Fruit fly (Drosophila melanogaster): Measurements from ENCODE around the gene rump.

The rump gene

DNA sequence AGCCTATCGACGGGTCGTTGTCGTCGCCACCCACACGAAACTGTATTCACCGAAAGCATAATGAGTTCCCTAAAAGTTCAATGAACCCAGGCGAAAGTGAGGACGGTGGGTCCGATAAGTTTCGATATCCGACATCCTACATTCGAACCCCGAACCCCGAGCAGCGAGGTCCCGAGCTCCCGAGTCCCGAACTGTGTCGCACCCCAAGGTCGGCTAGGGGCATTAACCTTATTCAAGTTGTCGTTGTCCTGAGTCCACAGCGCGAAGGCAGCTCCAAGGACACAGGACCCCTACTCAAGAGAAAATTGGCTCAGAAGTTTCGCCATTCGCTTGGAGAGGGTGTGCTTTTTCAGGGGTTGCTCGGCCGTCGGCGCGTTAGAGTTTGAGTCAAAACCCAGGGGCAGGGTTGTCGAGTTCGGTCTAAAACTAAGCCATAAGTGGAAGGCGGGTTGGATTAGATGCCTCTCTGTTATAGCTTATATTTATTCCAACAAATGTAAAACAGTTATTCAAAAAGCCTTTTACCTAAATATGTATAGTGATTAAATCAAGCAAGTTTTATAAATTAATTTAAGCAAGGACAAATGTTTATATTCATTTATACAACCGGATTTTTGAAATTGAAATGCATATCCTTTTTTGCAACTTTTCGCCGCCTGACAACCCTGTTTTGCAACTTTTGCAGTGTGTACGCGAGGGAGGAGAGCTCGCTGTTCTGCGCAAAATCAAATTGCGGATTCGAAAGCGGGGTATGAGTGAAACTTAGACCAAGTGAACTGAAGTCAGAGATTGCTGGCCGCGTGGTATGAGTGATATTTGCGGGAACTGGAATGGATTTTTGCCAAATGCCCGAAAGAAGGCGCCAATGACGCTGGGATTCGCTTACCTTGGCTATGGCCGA is 50.5 kb downstream of the rump start (continued):
- TF ChIP-seq bigmax (GFP tag; optimal IDR thresholded peaks at IDR 0.05) = no peak
- TF ChIP-seq zf30C (GFP tag; optimal IDR thresholded peaks at IDR 0.05) = no peak
- no peak for TF ChIP-seq Stat92E (GFP tag; optimal IDR thresholded peaks at IDR 0.05)
- peak; percentile 56 for TF ChIP-seq nmo (GFP tag; optimal IDR thresholded peaks at IDR 0.05)
- peak; percentile 23 for TF ChIP-seq CG2116 (GFP tag; optimal IDR thresholded peaks at IDR 0.05)
- TF ChIP-seq Six4 (GFP tag; optimal IDR thresholded peaks at IDR 0.05) = no peak
- TF ChIP-seq so (GFP tag; IDR thresholded peaks at IDR 0.05) = peak; percentile 29; the same call in 1 of the 3 replicates
- TF ChIP-seq bbx (GFP tag; IDR thresholded peaks at IDR 0.05; ENCODE audit: partially characterized antibody) = no peak
- no peak for TF ChIP-seq fd102C (GFP tag; optimal IDR thresholded peaks at IDR 0.05)
- no peak for TF ChIP-seq Neu2 (GFP tag; optimal IDR thresholded peaks at IDR 0.05; ENCODE audit: borderline replicate concordance)
- TF ChIP-seq CG3838 (GFP tag; optimal IDR thresholded peaks at IDR 0.05) = no peak
- TF ChIP-seq hbn (GFP tag; IDR thresholded peaks at IDR 0.05; ENCODE audit: partially characterized antibody) = no peak
- TF ChIP-seq CG3281 (GFP tag; optimal IDR thresholded peaks at IDR 0.05) = peak; percentile 86
- 0 out of 2 replicates have a peak, but pooled peaks have one; percentile 28 for TF ChIP-seq wdn (GFP tag; IDR thresholded peaks at IDR 0.05)
- 0 out of 3 replicates have a peak, but pooled peaks have one; percentile 5 for TF ChIP-seq Optix (GFP tag; IDR thresholded peaks at IDR 0.05)
- TF ChIP-seq YL-1 (GFP tag; optimal IDR thresholded peaks at IDR 0.05) = no peak
- TF ChIP-seq wek (GFP tag; optimal IDR thresholded peaks at IDR 0.05) = no peak
- peak; percentile 76 for TF ChIP-seq CG15514 (GFP tag; optimal IDR thresholded peaks at IDR 0.05)
- TF ChIP-seq psq (GFP tag; optimal IDR thresholded peaks at IDR 0.05) = no peak
- TF ChIP-seq CG1832 (GFP tag; optimal IDR thresholded peaks at IDR 0.05) = no peak
- TF ChIP-seq Sin3A (optimal IDR thresholded peaks at IDR 0.05) = no peak
- no peak for TF ChIP-seq aop (GFP tag; IDR thresholded peaks at IDR 0.05)
- TF ChIP-seq CG6272 (GFP tag; IDR thresholded peaks at IDR 0.05) = no peak
- no peak for TF ChIP-seq pzg (GFP tag; optimal IDR thresholded peaks at IDR 0.05)
- peak; percentile 50 for TF ChIP-seq run (tag; optimal IDR thresholded peaks at IDR 0.05)
- TF ChIP-seq Mes4 (GFP tag; optimal IDR thresholded peaks at IDR 0.05) = no peak
- TF ChIP-seq Elba2 (GFP tag; optimal IDR thresholded peaks at IDR 0.05) = no peak
- no peak for TF ChIP-seq dmrt11E (tag; optimal IDR thresholded peaks at IDR 0.05)
- TF ChIP-seq CG11398 (GFP tag; optimal IDR thresholded peaks at IDR 0.05) = no peak
- TF ChIP-seq CG7745 (tag; optimal IDR thresholded peaks at IDR 0.05) = no peak
- TF ChIP-seq CG13123 (GFP tag; optimal IDR thresholded peaks at IDR 0.05) = no peak
- no peak for TF ChIP-seq Rx (GFP tag; IDR thresholded peaks at IDR 0.05)
- no peak for TF ChIP-seq crol (GFP tag; IDR thresholded peaks at IDR 0.05)
- no peak for TF ChIP-seq Max (GFP tag; optimal IDR thresholded peaks at IDR 0.05)
- TF ChIP-seq CG16779 (GFP tag; IDR thresholded peaks at IDR 0.05) = no peak
- TF ChIP-seq zfh1 (GFP tag; IDR thresholded peaks at IDR 0.05) = no peak
- TF ChIP-seq gem (tag; optimal IDR thresholded peaks at IDR 0.05) = peak; percentile 81
- TF ChIP-seq CG12236 (GFP tag; optimal IDR thresholded peaks at IDR 0.05) = no peak
- no peak for TF ChIP-seq B-H1 (GFP tag; IDR thresholded peaks at IDR 0.05)
- TF ChIP-seq HLH3B (GFP tag; IDR thresholded peaks at IDR 0.05) = peak; percentile 57; the same call in 1 of the 2 replicates
- no peak for TF ChIP-seq pita (GFP tag; optimal IDR thresholded peaks at IDR 0.05)
- no peak for TF ChIP-seq Hr39 (optimal IDR thresholded peaks at IDR 0.05)
- peak; percentile 45 for TF ChIP-seq mirr (GFP tag; optimal IDR thresholded peaks at IDR 0.05)
- no peak for TF ChIP-seq BEAF-32 (GFP tag; optimal IDR thresholded peaks at IDR 0.05)
- TF ChIP-seq CG7357 (GFP tag; IDR thresholded peaks at IDR 0.05) = peak; percentile 34; the same call in 1 of the 3 replicates
- peak; percentile 49 for TF ChIP-seq CG11723 (GFP tag; optimal IDR thresholded peaks at IDR 0.05)
- no peak for TF ChIP-seq CG10321 (GFP tag; IDR thresholded peaks at IDR 0.05)
- no peak for TF ChIP-seq hth (optimal IDR thresholded peaks at IDR 0.05)
- peak; percentile 21 for TF ChIP-seq CG1529 (GFP tag; optimal IDR thresholded peaks at IDR 0.05)
- no peak for TF ChIP-seq Awh (GFP tag; IDR thresholded peaks at IDR 0.05)
